Worm (Caenorhabditis elegans): ENCODE results near the gene M02D8.5.

The M02D8.5 gene

DNA sequence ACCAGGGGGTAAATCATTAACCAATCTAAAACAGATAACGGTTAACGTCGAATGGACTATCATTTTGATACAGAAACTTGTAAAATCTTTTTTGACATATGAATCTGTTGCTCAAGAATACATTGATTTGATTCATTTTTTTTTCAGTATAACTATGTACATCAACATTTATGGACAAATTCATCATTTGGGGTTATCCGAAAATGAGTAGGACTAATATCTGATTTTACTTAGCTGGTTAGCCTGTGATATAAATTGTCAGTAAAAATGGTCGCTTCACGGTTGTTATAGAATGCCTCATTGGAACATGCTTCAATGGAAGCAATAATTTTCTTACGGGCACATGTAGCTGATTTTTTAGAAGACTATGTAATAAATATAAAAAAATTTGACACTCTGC is 36.3 kb upstream of the M02D8.5 start:
- TF ChIP-seq nhr-12 (tag; optimal IDR thresholded peaks at IDR 0.05) (no peak), elt-2 (tag; optimal IDR thresholded peaks at IDR 0.05) (no peak), unc-39 (tag; optimal IDR thresholded peaks at IDR 0.05) (no peak), nhr-43 (tag; optimal IDR thresholded peaks at IDR 0.05; ENCODE audit: poor library complexity, severe bottlenecking) (no peak), nhr-11 (tag; optimal IDR thresholded peaks at IDR 0.05) (no peak), ZK546.5 (tag; optimal IDR thresholded peaks at IDR 0.05) (no peak), egl-27 (tag; optimal IDR thresholded peaks at IDR 0.05) (no peak)

DNA sequence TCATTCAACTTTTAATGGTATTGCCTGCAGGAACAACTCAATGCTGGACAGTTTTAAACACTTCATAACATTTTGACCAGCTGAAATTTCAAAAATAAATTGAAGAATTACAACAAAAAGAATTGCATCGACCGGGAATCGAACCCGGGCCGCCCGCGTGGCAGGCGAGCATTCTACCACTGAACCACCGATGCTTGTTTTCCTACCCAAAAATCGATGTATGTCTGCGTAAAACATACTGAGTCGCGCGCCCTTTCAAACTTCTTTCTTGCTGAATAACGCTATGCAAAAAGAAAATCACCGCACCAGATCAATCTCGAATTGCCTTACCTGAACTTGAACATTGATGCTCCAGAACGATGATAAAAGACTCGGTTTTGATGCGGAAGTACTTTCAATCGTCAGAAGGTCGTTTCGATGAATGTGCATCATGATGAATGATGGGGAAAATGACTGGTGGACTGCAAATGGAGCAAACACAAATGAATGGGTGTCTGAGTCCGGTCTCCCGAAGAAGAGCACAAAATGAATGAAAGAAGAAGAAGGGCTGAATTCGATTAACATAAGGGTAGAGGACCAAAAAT is 35.4 kb upstream of the M02D8.5 start, which contains the start of gene R04E5.7:
R04E5.7 (minus strand) TSS at position 564 of the 584 bp plus-strand sequence.
- TF ChIP-seq nhr-43 (tag; optimal IDR thresholded peaks at IDR 0.05; ENCODE audit: poor library complexity, severe bottlenecking) (peak; percentile 11), tbx-2 (tag; optimal IDR thresholded peaks at IDR 0.05) (no peak), skn-1 (tag; optimal IDR thresholded peaks at IDR 0.05) (peak; percentile 2), hmg-11 (tag; optimal IDR thresholded peaks at IDR 0.05) (peak; percentile 13), pha-4 (tag; optimal IDR thresholded peaks at IDR 0.05) (peak; percentile 15), ama-1 (optimal IDR thresholded peaks at IDR 0.05) (peak; percentile 5), elt-2 (tag; optimal IDR thresholded peaks at IDR 0.05) (peak; percentile 37), ceh-9 (tag; optimal IDR thresholded peaks at IDR 0.05) (no peak), eor-1 (tag; optimal IDR thresholded peaks at IDR 0.05) (no peak), nfya-1 (tag; optimal IDR thresholded peaks at IDR 0.05; ENCODE audit: insufficient read depth) (peak; percentile 17), lin-39 (tag; optimal IDR thresholded peaks at IDR 0.05) (peak; percentile 13), egl-5 (tag; optimal IDR thresholded peaks at IDR 0.05) (peak; percentile 68), egl-27 (tag; optimal IDR thresholded peaks at IDR 0.05) (no peak), ceh-16 (tag; optimal IDR thresholded peaks at IDR 0.05) (no peak), nhr-23 (tag; optimal IDR thresholded peaks at IDR 0.05) (no peak)

DNA sequence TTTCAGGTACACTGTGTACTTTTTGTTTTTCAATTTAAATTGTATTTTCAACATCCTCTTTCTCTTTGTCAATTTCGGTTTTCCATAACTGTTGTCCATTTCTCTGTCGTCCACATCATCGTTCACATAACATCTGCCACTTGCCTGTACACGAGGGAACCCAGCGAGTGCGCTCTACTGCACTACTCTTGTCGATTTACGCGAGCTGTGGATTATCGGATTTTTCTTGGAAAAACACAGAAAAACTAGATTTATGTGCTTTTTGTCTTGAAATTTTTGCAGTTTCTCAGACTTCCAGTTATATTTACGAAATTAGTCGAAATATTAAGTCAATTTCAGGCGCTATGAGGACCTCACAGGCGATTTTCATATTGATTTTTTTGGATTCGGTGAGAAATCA is 30.4 kb upstream of the M02D8.5 start, which contains the start of gene chup-1:
chup-1 (plus strand) TSS at position 340 of the 400 bp plus-strand sequence.
- TF ChIP-seq ztf-4 (tag; optimal IDR thresholded peaks at IDR 0.05), result no peak
- TF ChIP-seq elt-3 (tag; optimal IDR thresholded peaks at IDR 0.05), result no peak
- TF ChIP-seq nhr-28 (tag; optimal IDR thresholded peaks at IDR 0.05), result no peak
- TF ChIP-seq mdl-1 (tag; optimal IDR thresholded peaks at IDR 0.05), result no peak
- TF ChIP-seq elt-2 (tag; optimal IDR thresholded peaks at IDR 0.05), result peak; percentile 22
- peak; percentile 18 for TF ChIP-seq snpc-4 (tag; optimal IDR thresholded peaks at IDR 0.05)
- peak; percentile 60 for TF ChIP-seq pha-4 (tag; optimal IDR thresholded peaks at IDR 0.05)
- TF ChIP-seq nhr-76 (tag; optimal IDR thresholded peaks at IDR 0.05), result no peak
- TF ChIP-seq sea-2 (GFP tag; optimal IDR thresholded peaks at IDR 0.05), result no peak
- TF ChIP-seq hmg-11 (tag; optimal IDR thresholded peaks at IDR 0.05), result no peak
- no peak for TF ChIP-seq nhr-43 (tag; optimal IDR thresholded peaks at IDR 0.05; ENCODE audit: poor library complexity, severe bottlenecking)
- TF ChIP-seq nhr-237 (tag; optimal IDR thresholded peaks at IDR 0.05), result no peak
- peak; percentile 46 for TF ChIP-seq lin-39 (tag; optimal IDR thresholded peaks at IDR 0.05)
- TF ChIP-seq ceh-28 (tag; optimal IDR thresholded peaks at IDR 0.05), result no peak
- no peak for TF ChIP-seq jun-1 (tag; optimal IDR thresholded peaks at IDR 0.05)
- TF ChIP-seq nhr-67 (tag; optimal IDR thresholded peaks at IDR 0.05), result no peak
- no peak for TF ChIP-seq egl-27 (tag; optimal IDR thresholded peaks at IDR 0.05)
- peak; percentile 41 for TF ChIP-seq nfya-1 (tag; optimal IDR thresholded peaks at IDR 0.05; ENCODE audit: insufficient read depth)
- no peak for TF ChIP-seq ZK546.5 (tag; optimal IDR thresholded peaks at IDR 0.05)
- TF ChIP-seq R02D3.7 (tag; optimal IDR thresholded peaks at IDR 0.05), result peak; percentile 89
- peak; percentile 55 for TF ChIP-seq lin-15B (tag; optimal IDR thresholded peaks at IDR 0.05)
- TF ChIP-seq egl-5 (tag; optimal IDR thresholded peaks at IDR 0.05), result peak; percentile 33
- TF ChIP-seq ama-1 (optimal IDR thresholded peaks at IDR 0.05), result no peak
- TF ChIP-seq nhr-25 (tag; optimal IDR thresholded peaks at IDR 0.05), result no peak
- TF ChIP-seq zag-1 (tag; optimal IDR thresholded peaks at IDR 0.05), result no peak
- no peak for TF ChIP-seq fkh-10 (GFP tag; optimal IDR thresholded peaks at IDR 0.05)

DNA sequence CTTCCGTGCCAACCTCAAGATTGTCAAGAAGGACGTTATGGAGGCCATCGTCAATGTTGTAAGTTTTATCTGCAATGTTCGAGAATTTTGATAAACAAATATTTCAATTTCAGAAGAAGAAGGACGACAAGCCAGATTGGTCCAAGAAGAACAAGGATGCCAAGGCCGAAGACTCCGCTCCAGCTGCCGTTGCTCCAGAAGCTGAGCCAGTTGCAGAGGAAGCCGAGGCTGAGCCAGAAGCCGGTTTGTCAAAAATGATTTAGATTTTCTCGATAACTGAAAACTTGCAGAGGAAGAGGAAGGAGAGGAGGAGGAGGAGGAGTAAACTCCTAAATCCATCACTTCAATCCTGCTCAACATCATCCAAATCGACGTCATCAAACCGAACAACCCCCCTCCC is 28.7 kb upstream of the M02D8.5 start:
- TF ChIP-seq unc-62 (GFP tag; optimal IDR thresholded peaks at IDR 0.05) (no peak), elt-2 (tag; optimal IDR thresholded peaks at IDR 0.05) (no peak), nhr-23 (tag; optimal IDR thresholded peaks at IDR 0.05) (no peak), pha-4 (tag; optimal IDR thresholded peaks at IDR 0.05) (no peak), sea-2 (GFP tag; optimal IDR thresholded peaks at IDR 0.05) (no peak), snpc-4 (tag; optimal IDR thresholded peaks at IDR 0.05) (no peak), nhr-28 (tag; optimal IDR thresholded peaks at IDR 0.05) (no peak), fkh-10 (GFP tag; optimal IDR thresholded peaks at IDR 0.05) (no peak), nhr-12 (tag; optimal IDR thresholded peaks at IDR 0.05) (no peak), ZK546.5 (tag; optimal IDR thresholded peaks at IDR 0.05) (no peak), unc-39 (tag; optimal IDR thresholded peaks at IDR 0.05) (no peak), lin-39 (tag; optimal IDR thresholded peaks at IDR 0.05) (no peak), hmg-11 (tag; optimal IDR thresholded peaks at IDR 0.05) (no peak)

Data from whole organism, L3 larva.